Worm (Caenorhabditis elegans) whole organism, L3 larva: Measurements from ENCODE around the gene irld-4.

Source experiments
- nhr-77 ChIP-seq: fragments of 150-350 bp; optimal IDR thresholded peaks from 2 replicates; lab custom pipeline; 2014; ENCODE audit warnings: missing biosample characterization, missing genetic modification characterization
- skn-1 ChIP-seq: fragments of 150-350 bp; optimal IDR thresholded peaks from 2 replicates; lab custom pipeline; 2014; ENCODE audit warnings: missing biosample characterization, missing genetic modification characterization

DNA sequence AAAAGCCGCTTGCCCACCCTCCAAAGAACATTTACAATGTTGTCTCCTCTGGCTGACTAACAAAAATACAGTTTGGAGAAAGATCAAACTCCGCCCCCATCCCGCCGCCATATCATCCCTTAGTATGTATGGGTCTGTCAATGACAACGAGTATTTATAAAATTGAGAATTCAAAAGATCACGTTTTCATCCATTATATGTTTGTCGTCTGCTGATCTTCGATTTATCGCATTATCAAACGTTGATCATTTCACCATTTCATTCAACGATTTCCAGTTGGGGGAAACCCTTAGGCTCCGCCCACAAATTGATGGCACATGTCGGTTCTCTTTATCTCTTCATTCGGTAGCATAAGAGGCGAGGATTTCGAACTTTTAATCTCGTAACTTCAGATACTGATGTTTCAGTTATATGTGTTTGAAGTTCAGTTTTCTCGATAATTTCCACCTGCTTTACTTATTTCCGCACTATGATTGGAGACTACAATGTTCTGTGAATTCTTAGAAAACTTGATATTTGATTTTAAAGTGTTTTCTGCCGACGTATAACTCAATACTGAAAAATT, 18.6 kb upstream of the irld-4 start:
- no peak for TF ChIP-seq skn-1
- TF ChIP-seq nhr-77 = no peak
